Worm (Caenorhabditis elegans): ENCODE data around the gene C47E8.3.

Gene C47E8.3

DNA sequence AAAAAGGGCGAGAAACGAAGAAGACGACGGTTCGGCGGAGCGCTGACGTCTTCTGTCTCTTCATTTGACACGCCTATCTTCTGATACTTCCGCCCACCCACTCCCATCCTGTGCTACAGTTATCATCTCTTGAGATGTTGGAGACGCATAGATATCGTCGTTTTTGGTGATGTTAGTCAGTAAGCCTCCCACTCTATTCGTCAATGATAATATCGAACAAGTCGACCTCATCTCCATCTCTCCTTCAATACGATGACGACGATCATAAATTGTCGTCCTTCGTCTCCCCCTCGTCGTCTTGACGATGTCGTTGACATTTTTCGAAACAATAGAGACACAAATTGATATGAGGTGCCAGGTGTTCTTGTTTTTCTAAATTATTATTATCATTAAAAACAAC, 22.0 kb upstream of the C47E8.3 start, which contains the start of gene slc-25A29:
slc-25A29 (minus strand) TSS at position 45 of the 400 bp plus-strand sequence.
- TF ChIP-seq him-1 (tag; optimal IDR thresholded peaks at IDR 0.05): no peak
- TF ChIP-seq W03F9.2 (tag; optimal IDR thresholded peaks at IDR 0.05): no peak
- no peak for TF ChIP-seq dao-5 (tag; optimal IDR thresholded peaks at IDR 0.05)

DNA sequence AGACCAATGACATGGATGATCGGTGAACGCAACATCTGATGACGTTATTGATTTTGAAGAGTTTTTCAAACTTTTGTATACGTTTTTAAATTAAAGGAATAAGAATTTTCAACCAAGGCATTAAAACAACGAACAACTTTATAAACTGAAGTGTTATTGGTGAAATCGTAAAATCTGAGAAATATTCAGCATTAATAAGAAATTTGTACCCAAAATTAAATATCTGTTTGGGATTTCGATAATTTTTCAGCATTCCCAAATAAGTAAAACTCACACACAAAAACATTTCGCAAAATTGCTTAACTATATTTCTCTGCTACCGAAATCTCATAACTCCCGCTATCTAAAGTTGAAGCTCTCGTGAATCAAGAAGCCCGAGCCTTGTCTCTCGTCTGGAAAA, 20.5 kb upstream of the C47E8.3 start:
- TF ChIP-seq dao-5 (tag; optimal IDR thresholded peaks at IDR 0.05) (no peak), W03F9.2 (tag; optimal IDR thresholded peaks at IDR 0.05) (no peak), him-1 (tag; optimal IDR thresholded peaks at IDR 0.05) (no peak)

DNA sequence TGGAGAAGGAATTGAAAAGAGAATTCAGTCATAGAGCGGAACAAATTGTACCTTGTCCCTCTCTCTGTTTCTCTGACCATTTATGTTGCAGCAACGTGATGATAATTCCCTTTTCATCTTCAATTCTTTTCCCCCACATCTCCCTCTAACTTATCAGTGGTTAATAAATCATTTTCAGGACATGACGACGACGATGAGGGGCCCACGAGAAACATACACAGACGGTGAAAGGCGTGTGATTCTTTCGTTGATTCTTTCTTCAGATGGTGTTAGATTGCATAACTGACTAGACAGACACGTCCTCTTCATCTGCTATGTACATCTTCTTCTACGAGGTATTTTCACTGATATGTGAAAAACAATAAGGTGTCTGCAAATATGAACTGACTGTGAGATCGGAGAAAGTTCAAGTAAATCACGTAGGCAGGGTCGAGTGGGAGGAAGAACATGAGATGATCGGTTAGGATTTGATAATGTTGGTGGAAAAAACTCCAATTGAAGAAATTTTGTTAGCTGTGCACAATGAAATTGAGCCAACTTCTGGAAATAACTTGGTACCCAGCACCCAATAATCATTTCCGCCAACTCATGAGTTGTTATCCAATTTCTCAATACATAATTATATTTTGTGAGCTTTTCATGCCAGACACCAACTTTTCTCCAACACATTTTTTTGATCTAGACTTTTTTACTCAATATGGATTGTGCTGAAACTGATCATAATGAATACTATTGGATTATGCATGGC, 19.3 kb upstream of the C47E8.3 start, which contains the start of gene srh-17:
srh-17 (plus strand) TSS at position 698 of the 748 bp plus-strand sequence.
- TF ChIP-seq dao-5 (tag; optimal IDR thresholded peaks at IDR 0.05) (no peak), him-1 (tag; optimal IDR thresholded peaks at IDR 0.05) (no peak), W03F9.2 (tag; optimal IDR thresholded peaks at IDR 0.05) (no peak)

DNA sequence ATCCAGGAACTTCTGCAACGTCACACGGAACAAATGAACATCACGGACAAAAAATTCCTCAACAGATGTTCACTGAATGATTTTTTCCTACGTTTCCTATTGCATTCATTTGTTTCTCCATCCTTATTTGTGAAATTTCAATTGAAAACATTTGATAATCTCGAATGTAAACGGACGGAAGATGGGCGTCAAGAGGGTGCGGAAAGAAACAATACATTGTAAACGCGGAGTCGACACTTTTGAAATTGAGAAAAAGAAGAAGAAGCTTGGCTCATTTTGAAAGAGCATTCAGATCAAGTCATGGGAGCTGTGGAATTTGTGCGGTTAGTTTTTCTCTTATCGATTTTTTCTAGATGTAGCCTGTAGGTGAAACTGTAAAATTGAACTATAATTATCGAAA, 17.1 kb upstream of the C47E8.3 start, which contains the start of gene C47E8.9:
C47E8.9 (plus strand) TSS at position 301 of the 400 bp plus-strand sequence.
- TF ChIP-seq dao-5 (tag; optimal IDR thresholded peaks at IDR 0.05) (no peak), him-1 (tag; optimal IDR thresholded peaks at IDR 0.05) (no peak), W03F9.2 (tag; optimal IDR thresholded peaks at IDR 0.05) (no peak)

DNA sequence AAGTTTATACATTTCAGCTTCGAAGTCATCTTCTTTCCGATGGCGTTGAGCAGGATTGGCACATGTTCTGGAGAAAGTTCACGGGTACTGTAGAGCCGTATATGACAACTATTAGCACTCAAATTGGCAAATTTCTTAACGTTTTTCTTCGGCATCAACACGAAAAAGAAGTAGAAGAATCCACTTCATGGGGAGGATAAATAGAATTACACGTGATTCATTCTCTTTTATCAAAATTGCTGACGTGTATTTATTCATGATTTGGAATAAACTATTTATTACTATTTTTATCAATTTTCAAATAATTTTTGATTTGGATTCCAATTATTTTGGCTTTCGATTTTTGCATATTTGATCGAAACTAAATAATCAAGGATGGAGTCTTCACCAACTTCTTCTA, 14.4 kb upstream of the C47E8.3 start, which contains the start of gene C47E8.1:
C47E8.1 (plus strand) TSS at position 301 of the 400 bp plus-strand sequence.
- TF ChIP-seq W03F9.2 (tag; optimal IDR thresholded peaks at IDR 0.05): no peak
- TF ChIP-seq dao-5 (tag; optimal IDR thresholded peaks at IDR 0.05): no peak
- no peak for TF ChIP-seq him-1 (tag; optimal IDR thresholded peaks at IDR 0.05)

DNA sequence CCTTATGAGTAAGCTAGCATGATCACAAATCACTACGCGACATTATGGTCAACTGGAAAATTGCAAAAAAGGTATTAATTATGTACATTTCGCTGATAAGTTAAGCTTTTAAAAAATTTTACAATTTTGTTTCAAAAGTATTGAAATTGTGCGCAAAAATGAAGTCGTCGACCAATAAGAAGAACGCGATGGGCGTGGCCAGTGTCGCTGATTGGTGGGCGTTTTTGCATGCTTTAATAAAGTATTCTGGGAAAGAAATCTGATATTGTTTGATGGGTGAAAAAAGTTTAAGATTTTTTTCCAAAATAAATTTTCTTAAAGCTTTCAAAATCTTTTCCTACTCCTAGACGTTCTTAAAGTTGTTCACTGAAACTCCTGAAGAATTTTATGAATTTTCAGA, 1.8 kb upstream of the C47E8.3 start:
- TF ChIP-seq him-1 (tag; optimal IDR thresholded peaks at IDR 0.05) (no peak), W03F9.2 (tag; optimal IDR thresholded peaks at IDR 0.05) (no peak), dao-5 (tag; optimal IDR thresholded peaks at IDR 0.05) (no peak)

DNA sequence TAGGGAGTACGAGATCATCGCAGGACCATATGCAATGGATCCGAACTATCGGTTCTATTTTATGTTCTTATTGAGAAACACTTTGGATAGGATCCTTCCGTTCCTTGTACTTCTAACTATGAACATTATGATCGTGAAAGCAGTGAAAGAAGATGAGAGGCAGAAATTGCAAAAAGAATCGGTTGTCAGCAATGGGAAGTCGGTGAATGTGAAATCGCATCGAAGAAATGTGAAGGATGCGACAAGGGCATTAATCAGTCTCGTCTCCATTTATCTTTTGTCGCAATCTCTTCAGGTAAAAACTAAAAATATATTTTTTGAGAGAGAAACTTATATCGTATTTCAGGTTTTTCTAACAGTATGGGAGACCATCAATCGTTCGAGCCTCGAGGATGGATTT, 2.8 kb downstream of the C47E8.3 start:
- TF ChIP-seq him-1 (tag; optimal IDR thresholded peaks at IDR 0.05): no peak
- TF ChIP-seq W03F9.2 (tag; optimal IDR thresholded peaks at IDR 0.05): no peak
- no peak for TF ChIP-seq dao-5 (tag; optimal IDR thresholded peaks at IDR 0.05)

DNA sequence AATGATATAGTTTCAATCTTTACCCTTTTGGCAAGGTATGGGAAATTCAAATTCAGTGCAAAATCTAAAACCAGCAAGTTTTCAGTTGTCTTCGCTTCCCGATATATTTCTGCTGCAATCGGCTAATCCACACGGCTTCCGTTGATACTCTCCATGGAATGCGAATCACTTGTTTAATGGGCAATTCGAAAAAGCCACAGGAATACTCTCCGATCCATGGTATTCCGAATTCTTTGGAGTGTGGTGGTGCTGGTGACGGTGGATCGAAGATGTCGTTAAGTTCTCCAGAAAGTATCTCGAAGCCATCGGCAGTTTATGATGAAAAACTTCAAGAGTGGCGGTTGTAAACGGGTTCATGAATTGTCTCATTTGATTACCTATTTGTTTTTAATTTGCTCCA, 3.2 kb downstream of the C47E8.3 start:
- no peak for TF ChIP-seq dao-5 (tag; optimal IDR thresholded peaks at IDR 0.05)
- no peak for TF ChIP-seq him-1 (tag; optimal IDR thresholded peaks at IDR 0.05)
- no peak for TF ChIP-seq W03F9.2 (tag; optimal IDR thresholded peaks at IDR 0.05)

DNA sequence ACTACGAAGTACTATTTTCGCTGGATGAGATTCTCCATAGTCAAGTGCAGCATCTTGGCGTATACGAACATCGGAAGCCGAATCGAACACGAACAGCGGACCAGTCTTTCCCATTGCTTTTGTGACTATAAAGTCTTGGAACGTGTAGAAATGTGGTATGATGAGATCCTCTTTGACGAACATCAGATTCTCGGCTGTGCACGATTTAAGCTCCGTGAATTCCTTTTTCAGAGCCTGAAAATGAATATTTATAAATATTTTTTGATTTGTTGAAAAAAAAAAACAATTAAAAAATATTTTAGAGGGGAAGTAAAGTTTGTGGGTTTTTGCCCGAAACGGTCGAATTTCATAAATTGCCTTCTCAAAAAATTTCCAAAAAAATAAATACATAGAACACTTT, 3.8 kb downstream of the C47E8.3 start:
- TF ChIP-seq him-1 (tag; optimal IDR thresholded peaks at IDR 0.05): no peak
- TF ChIP-seq dao-5 (tag; optimal IDR thresholded peaks at IDR 0.05): no peak
- no peak for TF ChIP-seq W03F9.2 (tag; optimal IDR thresholded peaks at IDR 0.05)

DNA sequence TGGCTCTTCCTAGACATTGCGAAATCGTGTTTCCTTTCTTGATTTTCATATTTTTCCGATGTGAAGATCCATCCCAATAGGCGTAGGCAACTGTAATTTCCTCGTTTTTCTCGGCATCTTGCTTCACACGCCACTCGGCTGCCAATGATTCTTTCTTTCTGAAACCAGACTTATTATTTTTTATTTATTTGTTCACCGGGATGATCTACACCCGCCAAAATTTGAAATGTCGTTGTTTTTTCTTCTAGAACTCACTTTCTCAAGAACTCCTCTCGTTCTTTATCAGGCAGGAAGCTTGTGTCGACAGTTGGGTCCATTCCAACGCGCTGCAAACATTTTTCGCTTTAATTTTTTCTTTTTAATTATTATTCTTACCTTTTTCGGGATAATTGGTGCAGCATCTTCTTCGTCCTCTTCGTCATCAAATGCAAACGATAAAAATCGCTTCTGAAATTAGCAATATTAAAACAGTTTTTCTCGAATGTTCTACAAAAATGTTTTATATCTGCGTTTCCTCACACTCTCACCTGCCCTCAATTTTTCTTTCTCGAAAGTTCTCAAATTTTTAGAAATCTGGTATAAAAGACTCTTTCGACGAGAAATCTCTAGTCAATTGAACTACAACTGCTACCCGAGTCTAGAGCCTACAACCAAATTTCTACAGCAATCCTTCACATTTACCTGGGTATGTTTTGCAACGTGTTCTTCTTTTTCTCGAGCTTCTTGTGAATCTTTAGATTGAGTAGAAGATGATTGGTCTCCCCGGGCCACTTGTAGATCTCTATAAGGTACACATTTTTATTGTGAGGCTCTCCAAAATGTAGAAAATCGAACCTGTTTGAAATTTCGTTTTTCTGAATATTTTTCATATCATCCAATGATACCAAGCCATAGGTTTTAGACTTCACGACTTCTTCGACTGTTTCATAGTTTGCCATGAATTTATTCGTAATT, 4.5 kb downstream of the C47E8.3 start, which contains the start of gene hsp-90:
hsp-90 (plus strand) TSS at position 560 of the 954 bp plus-strand sequence.
- TF ChIP-seq him-1 (tag; optimal IDR thresholded peaks at IDR 0.05): no peak

DNA sequence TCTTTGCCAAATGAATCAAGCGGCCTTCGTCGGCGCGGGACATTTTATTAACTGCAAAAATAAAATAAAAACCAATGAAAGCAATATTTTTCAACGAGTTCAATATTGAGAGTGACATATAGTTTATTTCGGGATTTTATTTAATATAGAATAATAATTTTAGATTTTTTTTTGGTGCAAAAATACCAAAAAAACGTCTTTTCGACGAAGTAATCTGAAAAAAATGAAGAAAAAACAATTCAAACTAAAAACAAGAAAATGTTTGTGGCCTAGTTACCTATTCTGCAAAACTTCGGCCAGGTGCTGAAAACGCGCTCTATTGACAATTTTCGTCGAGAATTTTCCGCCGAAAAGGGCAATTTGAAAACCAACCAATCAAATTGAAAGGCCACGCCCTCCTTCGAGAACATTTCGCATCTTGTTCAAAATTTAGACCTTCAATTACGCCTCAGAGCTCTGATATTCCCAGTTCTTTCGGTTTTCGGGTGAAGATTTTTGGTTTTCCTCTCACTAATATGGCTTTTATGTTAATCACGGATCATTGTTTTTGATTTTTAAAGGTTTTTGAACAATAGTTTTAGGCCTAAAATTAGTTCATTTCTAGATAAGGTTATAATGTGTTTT, 5.4 kb downstream of the C47E8.3 start, which contains the start of gene C47E8.4:
C47E8.4 (minus strand) TSS at position 51 of the 624 bp plus-strand sequence.
- no peak for TF ChIP-seq dao-5 (tag; optimal IDR thresholded peaks at IDR 0.05)
- TF ChIP-seq W03F9.2 (tag; optimal IDR thresholded peaks at IDR 0.05): peak; percentile 94
- TF ChIP-seq him-1 (tag; optimal IDR thresholded peaks at IDR 0.05): peak; percentile 96

DNA sequence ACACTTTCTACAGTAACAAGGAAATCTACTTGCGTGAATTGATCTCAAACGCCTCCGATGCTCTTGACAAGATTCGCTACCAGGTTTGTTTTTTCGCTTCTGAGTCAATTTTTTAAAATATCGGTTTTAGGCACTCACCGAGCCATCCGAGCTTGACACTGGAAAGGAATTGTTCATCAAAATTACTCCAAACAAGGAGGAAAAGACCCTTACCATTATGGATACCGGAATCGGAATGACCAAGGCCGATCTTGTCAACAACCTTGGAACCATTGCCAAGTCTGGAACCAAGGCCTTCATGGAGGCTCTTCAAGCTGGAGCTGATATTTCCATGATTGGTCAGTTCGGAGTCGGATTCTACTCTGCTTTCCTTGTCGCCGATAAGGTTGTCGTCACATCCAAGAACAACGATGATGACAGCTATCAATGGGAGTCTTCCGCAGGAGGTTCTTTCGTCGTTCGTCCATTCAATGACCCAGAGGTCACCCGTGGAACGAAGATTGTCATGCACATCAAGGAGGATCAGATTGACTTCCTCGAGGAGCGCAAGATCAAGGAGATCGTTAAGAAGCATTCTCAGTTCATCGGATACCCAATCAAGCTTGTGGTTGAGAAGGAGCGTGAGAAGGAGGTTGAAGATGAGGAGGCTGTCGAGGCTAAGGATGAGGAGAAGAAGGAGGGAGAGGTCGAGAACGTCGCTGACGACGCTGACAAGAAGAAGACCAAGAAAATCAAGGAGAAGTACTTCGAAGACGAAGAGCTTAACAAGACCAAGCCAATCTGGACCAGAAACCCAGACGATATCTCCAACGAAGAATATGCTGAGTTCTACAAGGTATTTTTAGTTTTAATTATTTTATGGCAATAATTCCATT, 6.4 kb downstream of the C47E8.3 start:
- TF ChIP-seq W03F9.2 (tag; optimal IDR thresholded peaks at IDR 0.05): no peak
- no peak for TF ChIP-seq him-1 (tag; optimal IDR thresholded peaks at IDR 0.05)
- TF ChIP-seq dao-5 (tag; optimal IDR thresholded peaks at IDR 0.05): no peak
